Worm (Caenorhabditis elegans): ENCODE results near the gene F33A8.7.

- no peak for TF ChIP-seq med-1 (GFP tag; optimal IDR thresholded peaks at IDR 0.05; ENCODE audit: insufficient read depth)
- TF ChIP-seq flt-1 (GFP tag; IDR thresholded peaks at IDR 0.05) = no peak
These were observed 14.6 kb downstream of the F33A8.7 start for ce11 chrII:11010914-11011313.
